Worm (Caenorhabditis elegans) whole organism, early embryonic: ENCODE results near the gene C25F9.16.

ENCODE experiments used
- F13C5.2 ChIP-seq: sonication (generic microtip); optimal IDR thresholded peaks from 2 replicates; lab custom pipeline; 2017; ENCODE audit warnings: mild to moderate bottlenecking, missing genetic modification characterization, inconsistent platforms, missing compliant biosample characterization
- aly-1 ChIP-seq: sonication (generic microtip); optimal IDR thresholded peaks from 2 replicates; lab custom pipeline; 2016; ENCODE audit warnings: missing genetic modification characterization, missing compliant biosample characterization
- ama-1 ChIP-seq: fragments of 150-350 bp; optimal IDR thresholded peaks from 2 replicates; lab custom pipeline; 2014
- ceh-13 ChIP-seq: fragments of 200-800 bp; sonication (Bioruptor generic); optimal IDR thresholded peaks from 2 replicates; lab custom pipeline; 2018; ENCODE audit warnings: mild to moderate bottlenecking, missing genetic modification characterization, missing compliant biosample characterization
- hnd-1 ChIP-seq: sonication (generic microtip); optimal IDR thresholded peaks from 2 replicates; lab custom pipeline; 2016; ENCODE audit warnings: missing genetic modification characterization, missing compliant biosample characterization
- scrt-1 ChIP-seq: fragments of 200-800 bp; sonication (Bioruptor generic); IDR thresholded peaks from 2 replicates; pipeline ENCODE4 v1.3.6; 2022; ENCODE audit warnings: missing genetic modification characterization, missing compliant biosample characterization
- sea-1 ChIP-seq: fragments of 200-800 bp; sonication (Bioruptor generic); conservative IDR thresholded peaks from 2 replicates; pipeline ENCODE4 v1.3.6; 2022; ENCODE audit warnings: missing genetic modification characterization, missing compliant biosample characterization
- tbx-11 ChIP-seq: fragments of 200-800 bp; sonication (Bioruptor generic); IDR thresholded peaks from 2 replicates; pipeline ENCODE4 v1.3.6; 2022; ENCODE audit warnings: missing genetic modification characterization, missing compliant biosample characterization
- tbx-37 ChIP-seq: fragments of 200-800 bp; sonication (Bioruptor generic); conservative IDR thresholded peaks from 2 replicates; pipeline ENCODE4 v1.3.6; 2022; ENCODE audit warnings: missing genetic modification reagents, missing genetic modification characterization, missing compliant biosample characterization
- tra-4 ChIP-seq: sonication (generic microtip); optimal IDR thresholded peaks from 2 replicates; lab custom pipeline; 2017; ENCODE audit warnings: missing genetic modification characterization, missing compliant biosample characterization

DNA sequence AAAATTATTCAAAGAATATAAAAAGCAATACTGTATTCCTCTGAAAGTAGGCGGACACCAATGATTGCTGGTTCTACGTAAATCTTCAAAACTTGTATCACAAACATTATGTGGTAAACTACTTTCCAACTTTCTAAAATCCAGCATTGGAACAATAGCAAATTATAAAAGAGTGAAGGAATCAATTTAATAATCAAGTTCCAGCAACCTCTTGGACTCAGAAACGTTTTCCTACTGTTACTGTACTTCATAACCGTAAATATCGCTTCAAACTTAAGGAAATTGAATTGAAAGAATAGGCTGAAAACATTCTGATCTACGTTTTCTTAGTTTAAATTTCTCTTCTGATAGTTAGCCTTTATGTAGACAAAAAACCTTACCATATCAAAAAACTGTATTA lies 30.6 kb upstream of the C25F9.16 start:
- TF ChIP-seq ama-1 (lab: Kevin White, UChicago), result no peak
- no peak for TF ChIP-seq aly-1 (tag; lab: Kevin White, UChicago)
- no peak for TF ChIP-seq tbx-37 (GFP tag; lab: Robert Waterston, UW)
- TF ChIP-seq tbx-11 (GFP tag; lab: Robert Waterston, UW), result no peak
- TF ChIP-seq F13C5.2 (tag; lab: Kevin White, UChicago), result no peak
- no peak for TF ChIP-seq scrt-1 (GFP tag; lab: Robert Waterston, UW)
- no peak for TF ChIP-seq ceh-13 (GFP tag; lab: Kevin White, UChicago)
- no peak for TF ChIP-seq sea-1 (GFP tag; lab: Robert Waterston, UW)
- TF ChIP-seq tra-4 (tag; lab: Kevin White, UChicago), result no peak
- no peak for TF ChIP-seq hnd-1 (tag; lab: Kevin White, UChicago)
